Fruit fly (Drosophila melanogaster) whole organism, embryonic: ENCODE data around the gene CG42465.
A peak's percentile ranks its signal among the peaks of the same experiment; 100 is the strongest.

Source experiments
- Antp ChIP-seq: fragments of 200-800 bp; sonication (Bioruptor generic); optimal IDR thresholded peaks from 3 replicates; lab custom pipeline; 2016; ENCODE audit warnings: missing biosample characterization, missing genetic modification characterization
- CG10267 ChIP-seq: fragments of 200-800 bp; sonication (Bioruptor generic); optimal IDR thresholded peaks from 2 replicates; lab custom pipeline; 2018; ENCODE audit warnings: missing biosample characterization, mild to moderate bottlenecking, missing genetic modification characterization, moderate library complexity
- CG10321 ChIP-seq: fragments of 200-800 bp; sonication (Bioruptor generic); IDR thresholded peaks from 2 replicates; pipeline ENCODE4 v1.3.6; 2022; ENCODE audit warnings: missing biosample characterization, missing genetic modification characterization
- CG11456 ChIP-seq: fragments of 200-800 bp; sonication (Bioruptor generic); IDR thresholded peaks from 3 replicates; pipeline ENCODE4 v1.3.6; 2022; ENCODE audit warnings: missing biosample characterization, missing genetic modification characterization
- CG12155 ChIP-seq: fragments of 200-800 bp; sonication (Bioruptor generic); optimal IDR thresholded peaks from 3 replicates; lab custom pipeline; 2016; ENCODE audit warnings: missing biosample characterization, missing genetic modification characterization
- CG12236 ChIP-seq: fragments of 200-800 bp; sonication (Bioruptor generic); optimal IDR thresholded peaks from 2 replicates; lab custom pipeline; 2016; ENCODE audit warnings: missing biosample characterization, missing genetic modification characterization
- CG14014 ChIP-seq: fragments of 200-800 bp; sonication (Bioruptor generic); IDR thresholded peaks from 2 replicates; pipeline ENCODE4 v1.3.6; 2022; ENCODE audit warnings: missing biosample characterization, missing genetic modification characterization
- CG15601 ChIP-seq: fragments of 200-800 bp; sonication (Bioruptor generic); optimal IDR thresholded peaks from 3 replicates; lab custom pipeline; 2019; ENCODE audit warnings: missing biosample characterization, mild to moderate bottlenecking, missing genetic modification characterization, moderate library complexity
- CG15696 ChIP-seq: fragments of 200-800 bp; sonication (Bioruptor generic); optimal IDR thresholded peaks from 2 replicates; lab custom pipeline; 2019; ENCODE audit warnings: missing biosample characterization, mild to moderate bottlenecking, missing genetic modification characterization, moderate library complexity
- CG17328 ChIP-seq: fragments of 200-800 bp; sonication (Bioruptor generic); IDR thresholded peaks from 2 replicates; pipeline ENCODE4 v1.3.6; 2022; ENCODE audit warnings: missing biosample characterization, missing genetic modification characterization
- CG18011 ChIP-seq: fragments of 200-800 bp; sonication (Bioruptor generic); optimal IDR thresholded peaks from 2 replicates; lab custom pipeline; 2017; ENCODE audit warnings: missing biosample characterization, missing genetic modification characterization, mild to moderate bottlenecking, moderate library complexity, missing genotype
- CG30403 ChIP-seq: fragments of 200-800 bp; sonication (Bioruptor generic); optimal IDR thresholded peaks from 3 replicates; lab custom pipeline; 2016; ENCODE audit warnings: missing biosample characterization, missing genetic modification characterization
- CG31365 ChIP-seq: fragments of 200-800 bp; sonication (Bioruptor generic); optimal IDR thresholded peaks from 2 replicates; lab custom pipeline; 2018; ENCODE audit warnings: missing biosample characterization, mild to moderate bottlenecking, missing genetic modification characterization
- CG6272 ChIP-seq: fragments of 200-800 bp; sonication (Bioruptor generic); IDR thresholded peaks from 2 replicates; pipeline ENCODE4 v1.3.6; 2022; ENCODE audit warnings: missing biosample characterization, missing genetic modification characterization
- Chrac-16 ChIP-seq: fragments of 200-800 bp; sonication (Bioruptor generic); optimal IDR thresholded peaks from 3 replicates; lab custom pipeline; 2016; ENCODE audit warnings: missing biosample characterization, missing genetic modification characterization
- E2f1 ChIP-seq: fragments of 200-800 bp; sonication (Bioruptor generic); IDR thresholded peaks from 2 replicates; pipeline ENCODE4 v1.3.6; 2022; ENCODE audit warnings: missing biosample characterization, missing genetic modification characterization
- E2f2 ChIP-seq: fragments of 200-800 bp; sonication (Bioruptor generic); IDR thresholded peaks from 2 replicates; pipeline ENCODE4 v1.3.6; 2022; ENCODE audit warnings: missing biosample characterization, missing genetic modification characterization
- Elba2 ChIP-seq: fragments of 200-800 bp; sonication (Bioruptor generic); optimal IDR thresholded peaks from 3 replicates; lab custom pipeline; 2016; ENCODE audit warnings: missing biosample characterization, missing genetic modification characterization
- Gug ChIP-seq: fragments of 200-800 bp; sonication (Bioruptor generic); IDR thresholded peaks from 4 replicates; pipeline ENCODE4 v1.3.6; 2022; ENCODE audit warnings: missing biosample characterization, missing genetic modification characterization
- HmgZ ChIP-seq: fragments of 200-800 bp; sonication (Bioruptor generic); optimal IDR thresholded peaks from 2 replicates; lab custom pipeline; 2018; ENCODE audit warnings: missing biosample characterization, mild to moderate bottlenecking, missing genetic modification characterization
- Hsf ChIP-seq: fragments of 200-800 bp; sonication (Bioruptor generic); optimal IDR thresholded peaks from 3 replicates; lab custom pipeline; 2016; ENCODE audit warnings: missing biosample characterization, missing genetic modification characterization
- Lim3 ChIP-seq: fragments of 200-800 bp; sonication (Bioruptor generic); IDR thresholded peaks from 2 replicates; pipeline ENCODE4 v1.3.6; 2022; ENCODE audit warnings: missing biosample characterization, missing genetic modification characterization
- Mes4 ChIP-seq: fragments of 200-800 bp; sonication (Bioruptor generic); optimal IDR thresholded peaks from 2 replicates; lab custom pipeline; 2016; ENCODE audit warnings: missing biosample characterization, missing genetic modification characterization
- NC2β ChIP-seq: fragments of 200-800 bp; sonication (Bioruptor generic); optimal IDR thresholded peaks from 2 replicates; lab custom pipeline; 2016; ENCODE audit warnings: missing biosample characterization, missing genetic modification characterization
- NFAT ChIP-seq: fragments of 200-800 bp; sonication (Bioruptor generic); IDR thresholded peaks from 2 replicates; pipeline ENCODE4 v1.3.6; 2022; ENCODE audit warnings: missing biosample characterization, missing genetic modification characterization
- Nf-YB ChIP-seq: fragments of 200-800 bp; sonication (Bioruptor generic); optimal IDR thresholded peaks from 3 replicates; lab custom pipeline; 2019; ENCODE audit warnings: missing biosample characterization, mild to moderate bottlenecking, missing genetic modification characterization, moderate library complexity
- Opbp ChIP-seq: fragments of 200-800 bp; sonication (Bioruptor generic); IDR thresholded peaks from 3 replicates; pipeline ENCODE4 v1.3.6; 2022; ENCODE audit warnings: missing biosample characterization, missing genetic modification characterization; ENCODE audit not compliant: partially characterized antibody
- Side ChIP-seq: fragments of 200-800 bp; sonication (Bioruptor generic); optimal IDR thresholded peaks from 2 replicates; lab custom pipeline; 2016; ENCODE audit warnings: missing biosample characterization, missing genetic modification characterization
- Ssrp ChIP-seq: fragments of 200-800 bp; sonication (Bioruptor generic); optimal IDR thresholded peaks from 2 replicates; lab custom pipeline; 2018; ENCODE audit warnings: missing biosample characterization, mild to moderate bottlenecking, missing genetic modification characterization, moderate library complexity
- al ChIP-seq: fragments of 200-800 bp; sonication (Bioruptor generic); IDR thresholded peaks from 2 replicates; pipeline ENCODE4 v1.3.6; 2022; ENCODE audit warnings: missing biosample characterization, missing genetic modification characterization
- ash1 ChIP-seq: fragments of 200-800 bp; sonication (Bioruptor generic); optimal IDR thresholded peaks from 2 replicates; lab custom pipeline; 2018; ENCODE audit warnings: missing biosample characterization, mild to moderate bottlenecking, missing genetic modification characterization
- bsh ChIP-seq, 2 experiments: fragments of 200-800 bp; sonication (Bioruptor generic); optimal IDR thresholded peaks; 2 replicates each; lab custom pipeline; 2017 to 2018; ENCODE audit warnings: mild to moderate bottlenecking in 2 of 2, missing biosample characterization in 2 of 2, missing genetic modification characterization in 2 of 2, moderate library complexity in 1 of 2
- crp ChIP-seq, 2 experiments: fragments of 200-800 bp; sonication (Bioruptor generic); optimal IDR thresholded peaks; 2 replicates in 1 of 2; 3 replicates in 1 of 2; lab custom pipeline; 2017; ENCODE audit warnings: missing biosample characterization in 2 of 2, missing genetic modification characterization in 2 of 2, mild to moderate bottlenecking in 1 of 2, moderate library complexity in 1 of 2
- en ChIP-seq: fragments of 200-800 bp; sonication (Bioruptor generic); optimal IDR thresholded peaks from 2 replicates; lab custom pipeline; 2016; ENCODE audit warnings: missing biosample characterization, missing genetic modification characterization
- fd96Cb ChIP-seq: fragments of 200-800 bp; sonication (Bioruptor generic); optimal IDR thresholded peaks from 2 replicates; lab custom pipeline; 2018; ENCODE audit warnings: missing biosample characterization, mild to moderate bottlenecking, missing genetic modification characterization, moderate library complexity
- ftz-f1 ChIP-seq: fragments of 200-800 bp; sonication (Bioruptor generic); optimal IDR thresholded peaks from 2 replicates; lab custom pipeline; 2016; ENCODE audit warnings: missing biosample characterization, missing genetic modification characterization
- grau ChIP-seq: fragments of 200-800 bp; optimal IDR thresholded peaks from 3 replicates; lab custom pipeline; 2019; ENCODE audit warnings: missing biosample characterization, mild to moderate bottlenecking, missing genetic modification characterization, moderate library complexity
- her ChIP-seq: fragments of 200-800 bp; sonication (Bioruptor generic); optimal IDR thresholded peaks from 2 replicates; lab custom pipeline; 2016; ENCODE audit warnings: missing biosample characterization, missing genetic modification characterization
- hkb ChIP-seq, 2 experiments: fragments of 200-800 bp in 1 of 2; fragments of >200 bp in 1 of 2; sonication (Bioruptor generic) in 1 of 2; IDR thresholded peaks in 1 of 2; optimal IDR thresholded peaks in 1 of 2; 2 replicates each; pipeline versions ENCODE4 v1.3.6 to Lab custom; 2017 to 2022; ENCODE audit warnings: missing biosample characterization in 1 of 2, missing genetic modification characterization in 1 of 2
- lbe ChIP-seq: fragments of 200-800 bp; sonication (Bioruptor generic); optimal IDR thresholded peaks from 2 replicates; lab custom pipeline; 2016; ENCODE audit warnings: missing biosample characterization, mild to moderate bottlenecking, missing genetic modification characterization
- onecut ChIP-seq: fragments of 200-800 bp; sonication (Bioruptor generic); IDR thresholded peaks from 2 replicates; pipeline ENCODE4 v1.3.6; 2022; ENCODE audit warnings: missing biosample characterization, missing genetic modification characterization
- sc ChIP-seq, 3 experiments: fragments of >200 bp in 2 of 3; fragments of 200-800 bp in 1 of 3; sonication (Bioruptor generic) in 1 of 3; optimal IDR thresholded peaks; 2 replicates in 2 of 3; 3 replicates in 1 of 3; lab custom pipeline; 2017; ENCODE audit warnings: mild to moderate bottlenecking in 1 of 3, missing biosample characterization in 1 of 3, missing genetic modification characterization in 1 of 3, missing genetic modification reagents in 1 of 3
- scrt ChIP-seq: fragments of 200-800 bp; sonication (Bioruptor generic); optimal IDR thresholded peaks from 2 replicates; lab custom pipeline; 2018; ENCODE audit warnings: missing biosample characterization, mild to moderate bottlenecking, missing genetic modification characterization, moderate library complexity
- sens ChIP-seq: fragments of 200-800 bp; sonication (Bioruptor generic); peaks from one replicate; lab custom pipeline; 2016; ENCODE audit warnings: missing biosample characterization, missing genetic modification characterization
- sisA ChIP-seq: fragments of 200-800 bp; sonication (Bioruptor generic); IDR thresholded peaks from 2 replicates; pipeline ENCODE4 v1.3.6; 2022; ENCODE audit warnings: missing biosample characterization, missing genetic modification characterization
- sob ChIP-seq: fragments of 200-800 bp; sonication (Bioruptor generic); IDR thresholded peaks from 2 replicates; pipeline ENCODE4 v1.3.6; 2022; ENCODE audit warnings: missing biosample characterization, missing genetic modification characterization
- unc-4 ChIP-seq: fragments of 200-800 bp; sonication (Bioruptor generic); IDR thresholded peaks from 2 replicates; pipeline ENCODE4 v1.3.6; 2022; ENCODE audit warnings: missing biosample characterization, missing genetic modification characterization; ENCODE audit not compliant: partially characterized antibody
- vvl ChIP-seq: fragments of 200-800 bp; sonication (Bioruptor generic); IDR thresholded peaks from 2 replicates; pipeline ENCODE4 v1.3.6; 2022; ENCODE audit warnings: missing biosample characterization, missing genetic modification characterization

CG42465 gene

dm6 chr2L:3657349-3658142, 42.4 kb upstream of the CG42465 start (continued):
- TF ChIP-seq sc (optimal IDR thresholded peaks at IDR 0.05; lab: Kevin White, UChicago), result no peak
- TF ChIP-seq sc (GFP tag; optimal IDR thresholded peaks at IDR 0.05; lab: Kevin White, UChicago), result no peak
- peak; percentile 95 for TF ChIP-seq sens
- TF ChIP-seq CG14014 (GFP tag; lab: Robert Waterston, UW), result 0 out of 2 replicates have a peak, but pooled peaks have one; percentile 35
- peak; percentile 49 for TF ChIP-seq CG30403 (GFP tag; lab: Kevin White, UChicago)
- TF ChIP-seq sisA (GFP tag; lab: Robert Waterston, UW), result peak; percentile 57
- peak; percentile 55 for TF ChIP-seq CG6272 (GFP tag; lab: Robert Waterston, UW)
- TF ChIP-seq CG31365 (tag; lab: Kevin White, UChicago), result peak; percentile 55
- peak; percentile 92 for TF ChIP-seq HmgZ
- TF ChIP-seq NFAT (GFP tag; lab: Robert Waterston, UW), result peak; percentile 48; the same call in 1 of the 2 replicates
- peak; percentile 84 for TF ChIP-seq CG15696 (tag; lab: Kevin White, UChicago)
- peak; percentile 18 for TF ChIP-seq CG12236 (GFP tag; lab: Kevin White, UChicago)
- TF ChIP-seq Gug, result 0 out of 4 replicates have a peak, but pooled peaks have one; percentile 12
- TF ChIP-seq Nf-YB, result peak; percentile 86
- TF ChIP-seq unc-4 (GFP tag; lab: Robert Waterston, UW), result peak; percentile 43; the same call in 1 of the 2 replicates
- TF ChIP-seq Mes4 (GFP tag; lab: Kevin White, UChicago), result peak; percentile 50
- TF ChIP-seq lbe, result peak; percentile 34
- peak; percentile 34 for TF ChIP-seq Elba2
- TF ChIP-seq CG12155, result peak; percentile 35
- TF ChIP-seq hkb (optimal IDR thresholded peaks at IDR 0.05; lab: Kevin White, UChicago), result no peak
- peak; percentile 34; the same call in 1 of the 2 replicates for TF ChIP-seq hkb (GFP tag; IDR thresholded peaks at IDR 0.05; lab: Robert Waterston, UW)
- peak; percentile 53 for TF ChIP-seq E2f2
- TF ChIP-seq Antp, result peak; percentile 58
- peak; percentile 57 for TF ChIP-seq her (GFP tag; lab: Kevin White, UChicago)
- 0 out of 2 replicates have a peak, but pooled peaks have one; percentile 19 for TF ChIP-seq E2f1
- TF ChIP-seq fd96Cb (tag; lab: Kevin White, UChicago), result no peak
- no peak for TF ChIP-seq en (GFP tag; lab: Kevin White, UChicago)
- TF ChIP-seq ash1 (GFP tag; lab: Kevin White, UChicago), result no peak
- peak; percentile 47 for TF ChIP-seq CG15601 (tag; lab: Kevin White, UChicago)
- peak; percentile 15; the same call in 1 of the 2 replicates for TF ChIP-seq onecut
- TF ChIP-seq CG18011 (GFP tag; lab: Kevin White, UChicago), result no peak
- TF ChIP-seq Side, result peak; percentile 76
- peak; percentile 20 for TF ChIP-seq Chrac-16 (GFP tag; lab: Kevin White, UChicago)
- TF ChIP-seq Hsf (GFP tag; lab: Kevin White, UChicago), result peak; percentile 80
- peak; percentile 69 for TF ChIP-seq CG10321 (GFP tag; lab: Robert Waterston, UW)
- TF ChIP-seq NC2β, result peak; percentile 45
- no peak for TF ChIP-seq crp (GFP tag; optimal IDR thresholded peaks at IDR 0.05; lab: Kevin White, UChicago)
- no peak for TF ChIP-seq Ssrp (tag; lab: Kevin White, UChicago)
- peak; percentile 62 for TF ChIP-seq CG10267 (tag; lab: Kevin White, UChicago)
- peak in 1 of 2 experiments; percentile 39 for TF ChIP-seq bsh (GFP tag; optimal IDR thresholded peaks at IDR 0.05; lab: Kevin White, UChicago)
- peak; percentile 89 for TF ChIP-seq CG11456 (GFP tag; lab: Robert Waterston, UW)
- TF ChIP-seq CG17328 (GFP tag; lab: Robert Waterston, UW), result peak; percentile 51; the same call in 1 of the 2 replicates
- peak; percentile 68 for TF ChIP-seq vvl (GFP tag; lab: Robert Waterston, UW)
- TF ChIP-seq al (GFP tag; lab: Robert Waterston, UW), result 0 out of 2 replicates have a peak, but pooled peaks have one; percentile 3
- TF ChIP-seq Lim3, result no peak
- peak; percentile 49 for TF ChIP-seq grau (tag; lab: Kevin White, UChicago)
- no peak for TF ChIP-seq ftz-f1 (GFP tag; lab: Kevin White, UChicago)
- peak; percentile 74 for TF ChIP-seq sob (GFP tag; lab: Robert Waterston, UW)
- TF ChIP-seq Opbp (GFP tag; lab: Robert Waterston, UW), result peak; percentile 69
- TF ChIP-seq scrt (GFP tag; lab: Kevin White, UChicago), result no peak
